Fruit fly (Drosophila melanogaster): ENCODE measurements around the gene fig.

DNA sequence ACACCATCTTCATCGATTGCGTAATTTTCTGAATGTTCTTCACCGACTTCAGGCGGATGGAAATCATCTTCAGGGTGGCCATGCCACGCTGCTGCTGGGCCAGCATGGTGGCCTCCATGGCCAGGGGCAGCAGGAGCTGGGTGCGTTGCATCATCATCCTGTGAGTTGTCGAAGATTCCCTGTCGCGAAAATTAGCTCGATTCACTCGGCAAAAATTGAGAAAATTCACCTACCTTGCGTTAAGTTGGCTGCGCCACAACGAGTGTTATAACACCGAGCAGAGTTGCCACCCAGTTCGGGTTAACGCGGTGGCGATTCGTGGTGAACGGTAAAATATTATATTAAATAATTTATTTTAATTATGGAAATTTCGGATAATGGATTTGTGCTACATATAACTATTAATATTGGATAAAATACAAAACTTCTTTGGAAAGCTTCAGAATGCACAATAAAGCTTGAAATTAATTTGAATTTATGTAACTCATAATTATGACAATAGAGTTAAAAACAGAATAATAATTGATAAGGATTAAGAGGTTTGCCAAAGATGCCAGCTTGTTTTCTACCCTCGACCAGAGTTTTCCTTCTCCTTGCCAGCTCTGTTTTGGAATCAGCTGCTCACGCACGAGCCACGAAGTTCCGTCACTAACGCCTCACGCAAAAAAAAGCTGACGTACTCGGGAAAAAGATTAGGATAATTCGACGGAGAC is 31.5 kb downstream of the fig start, which contains the start of the genes ATPsyngamma and yata:
- no peak for TF ChIP-seq Myc (optimal IDR thresholded peaks at IDR 0.05)
- no peak for TF ChIP-seq insv (optimal IDR thresholded peaks at IDR 0.05)
- TF ChIP-seq psq (optimal IDR thresholded peaks at IDR 0.05), result no peak
- no peak for TF ChIP-seq ttk (optimal IDR thresholded peaks at IDR 0.05)

All from Kc167 (cell line).